Worm (Caenorhabditis elegans): ENCODE measurements around the gene tag-314.

Gene tag-314

DNA sequence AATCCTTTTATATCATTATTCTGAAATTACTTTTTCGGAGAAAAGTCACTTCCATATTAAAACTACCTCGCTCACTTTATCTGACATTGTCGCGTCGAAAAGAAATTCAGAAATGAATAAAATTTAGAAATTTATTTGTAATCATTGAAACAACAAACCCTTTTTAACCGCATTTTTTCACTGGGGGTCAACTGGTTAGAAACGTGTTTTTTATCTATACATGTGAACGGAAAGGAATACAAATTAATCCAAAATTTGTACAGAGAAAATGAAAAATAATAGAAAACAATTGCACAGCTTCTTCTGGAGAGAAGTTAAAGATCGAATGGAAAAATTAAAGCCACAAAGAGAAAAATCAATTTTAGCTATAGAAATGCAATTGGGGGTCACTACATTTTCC is at the start of gene tag-314:
tag-314 (minus strand) TSS at position 101 of the 400 bp plus-strand sequence.
- TF ChIP-seq egl-13 (tag; optimal IDR thresholded peaks at IDR 0.05) (no peak), ceh-88 (GFP tag; IDR thresholded peaks at IDR 0.05) (no peak)

DNA sequence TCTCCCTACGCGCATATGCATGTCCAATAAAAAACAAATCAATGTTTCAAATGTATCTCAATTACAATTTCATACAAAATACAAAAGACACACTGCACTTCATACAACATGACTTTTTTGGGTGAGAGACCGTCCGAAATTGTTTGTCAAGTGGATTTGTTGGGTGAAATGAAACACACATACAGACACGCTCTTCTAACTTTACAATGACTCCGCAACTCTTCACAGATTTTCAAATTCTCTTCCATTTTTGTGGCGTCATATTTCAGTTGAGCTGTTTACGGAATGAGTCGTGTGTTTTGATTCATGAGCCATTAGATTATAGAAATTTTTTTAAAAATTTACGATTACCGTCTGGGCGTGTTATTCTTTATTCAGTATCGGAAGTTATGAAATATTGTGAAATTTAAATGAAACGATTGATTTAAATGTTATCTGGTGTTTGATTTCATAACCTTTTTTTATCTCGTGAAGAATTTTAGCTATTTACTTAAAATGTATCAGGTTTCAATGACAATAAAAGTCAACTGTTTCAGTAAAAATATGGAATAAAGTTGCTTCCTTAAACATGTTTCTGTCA is 48.4 kb upstream of the tag-314 start:
- TF ChIP-seq lin-14 (GFP tag; optimal IDR thresholded peaks at IDR 0.05), result peak; percentile 8
- TF ChIP-seq dsc-1 (tag; optimal IDR thresholded peaks at IDR 0.05), result no peak
- no peak for TF ChIP-seq nhr-90 (tag; optimal IDR thresholded peaks at IDR 0.05; ENCODE audit: poor library complexity)
- no peak for TF ChIP-seq Y116A8C.19 (tag; optimal IDR thresholded peaks at IDR 0.05; ENCODE audit: borderline replicate concordance)
- no peak for TF ChIP-seq lin-39 (tag; optimal IDR thresholded peaks at IDR 0.05)
- no peak for TF ChIP-seq unc-130 (tag; optimal IDR thresholded peaks at IDR 0.05)
- TF ChIP-seq nhr-76 (tag; optimal IDR thresholded peaks at IDR 0.05), result no peak
- TF ChIP-seq skn-1 (tag; optimal IDR thresholded peaks at IDR 0.05), result peak; percentile 38
- no peak for TF ChIP-seq dpl-1 (GFP tag; optimal IDR thresholded peaks at IDR 0.05)
- no peak for TF ChIP-seq lin-15B (tag; optimal IDR thresholded peaks at IDR 0.05)
- TF ChIP-seq sox-4 (tag; optimal IDR thresholded peaks at IDR 0.05), result no peak
- TF ChIP-seq nhr-11 (tag; optimal IDR thresholded peaks at IDR 0.05), result no peak
- no peak for TF ChIP-seq pax-3 (tag; optimal IDR thresholded peaks at IDR 0.05)
- no peak for TF ChIP-seq fkh-4 (tag; optimal IDR thresholded peaks at IDR 0.05; ENCODE audit: borderline replicate concordance)
- no peak for TF ChIP-seq sup-37 (GFP tag; optimal IDR thresholded peaks at IDR 0.05)
- no peak for TF ChIP-seq egl-13 (tag; optimal IDR thresholded peaks at IDR 0.05)
- TF ChIP-seq C04F5.9 (tag; optimal IDR thresholded peaks at IDR 0.05), result no peak
- TF ChIP-seq ztf-11 (tag; optimal IDR thresholded peaks at IDR 0.05), result no peak
- no peak for TF ChIP-seq aly-2 (tag; optimal IDR thresholded peaks at IDR 0.05)
- no peak for TF ChIP-seq nhr-19 (GFP tag; conservative IDR thresholded peaks at IDR 0.05)
- 0 out of 2 replicates have a peak, but pooled peaks have one; percentile 22 for TF ChIP-seq ceh-88 (GFP tag; IDR thresholded peaks at IDR 0.05)
- TF ChIP-seq nhr-237 (tag; optimal IDR thresholded peaks at IDR 0.05), result no peak
- TF ChIP-seq ces-1 (GFP tag; optimal IDR thresholded peaks at IDR 0.05), result no peak

DNA sequence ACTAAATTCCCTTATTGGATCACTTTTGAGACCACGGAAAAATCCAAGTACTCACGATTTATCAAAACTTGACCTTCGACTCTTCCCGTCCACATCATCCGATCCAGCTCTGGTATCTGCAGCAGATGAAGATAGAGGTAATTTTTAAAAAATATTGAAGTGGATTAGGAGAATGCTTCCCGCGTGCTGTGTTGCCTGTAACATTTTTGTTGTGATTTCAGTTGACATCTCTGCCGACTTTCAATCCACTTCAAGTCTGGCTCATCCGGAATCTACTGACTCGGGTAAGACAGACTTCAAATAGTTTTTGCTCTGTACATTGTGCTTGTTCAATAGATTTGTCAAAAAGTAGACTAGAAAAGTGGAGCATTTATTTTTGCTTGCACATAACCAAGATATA is 46.9 kb upstream of the tag-314 start:
- TF ChIP-seq unc-30 (tag; optimal IDR thresholded peaks at IDR 0.05) (no peak), unc-130 (tag; optimal IDR thresholded peaks at IDR 0.05) (no peak), nhr-85 (tag) (no peak), tbx-2 (tag; optimal IDR thresholded peaks at IDR 0.05) (no peak), fkh-4 (tag; optimal IDR thresholded peaks at IDR 0.05; ENCODE audit: borderline replicate concordance) (no peak), xbp-1 (tag; optimal IDR thresholded peaks at IDR 0.05) (no peak)

DNA sequence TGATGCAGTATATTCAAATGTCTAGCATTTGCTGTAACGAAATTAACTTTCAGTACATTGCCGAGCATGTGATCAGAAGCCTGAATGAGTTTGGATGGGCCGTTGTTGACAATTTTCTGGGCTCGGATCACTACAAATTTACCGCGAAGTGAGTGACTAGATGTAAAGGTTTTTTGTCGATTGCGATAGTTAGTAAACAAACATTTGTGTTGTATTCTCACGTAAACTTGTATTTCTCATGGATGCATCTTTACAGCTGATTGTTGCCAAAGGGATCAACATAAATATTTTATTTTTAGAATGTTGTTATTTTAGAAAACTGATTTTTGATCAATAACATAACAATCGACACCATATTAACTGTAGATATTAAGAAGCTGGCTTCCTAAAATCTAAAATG is 45.5 kb upstream of the tag-314 start:
- TF ChIP-seq hlh-4 (tag; optimal IDR thresholded peaks at IDR 0.05) (no peak), unc-86 (tag; optimal IDR thresholded peaks at IDR 0.05) (no peak)

DNA sequence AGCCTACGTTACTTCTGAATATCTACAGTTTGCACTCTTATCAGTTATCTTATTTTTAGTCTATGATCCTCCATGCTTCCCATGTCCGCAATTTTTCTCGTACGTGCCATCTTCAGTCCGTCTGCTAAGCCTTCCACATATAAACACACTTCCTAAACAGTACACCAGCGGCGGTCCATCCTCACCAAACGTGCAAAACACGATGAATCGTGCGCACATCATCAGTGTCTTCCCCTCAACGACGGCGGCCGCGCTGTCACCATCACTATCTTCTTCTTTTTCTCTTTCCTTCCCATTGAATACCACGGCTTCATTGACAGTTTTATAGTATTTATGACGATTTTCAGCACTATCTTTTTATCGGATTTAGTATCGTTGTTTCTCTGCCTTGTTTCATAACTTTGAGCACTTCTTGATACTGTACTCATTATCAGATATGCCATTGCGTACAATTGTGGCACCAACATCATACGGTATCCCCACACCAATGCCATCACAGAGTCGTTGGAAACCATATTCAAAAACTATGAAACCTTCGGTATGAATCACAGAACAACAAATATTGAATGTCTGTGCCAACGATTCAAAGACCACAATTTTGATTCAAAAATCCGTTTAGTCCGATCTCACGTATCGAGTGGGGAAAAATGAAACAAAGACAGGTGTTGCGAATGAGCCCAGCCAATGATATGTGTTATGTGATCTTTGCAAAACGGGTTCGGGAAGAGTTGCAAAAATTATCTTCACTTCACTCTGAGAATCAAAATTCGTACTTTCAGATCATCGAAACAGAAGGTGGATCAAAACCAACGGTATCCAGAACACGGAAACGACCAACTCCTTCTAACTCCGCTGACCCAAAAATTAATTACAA is 44.6 kb upstream of the tag-314 start:
- peak; percentile 9 for TF ChIP-seq rnt-1 (tag; optimal IDR thresholded peaks at IDR 0.05)
- TF ChIP-seq blmp-1 (tag; optimal IDR thresholded peaks at IDR 0.05), result no peak
- no peak for TF ChIP-seq swsn-7 (tag; optimal IDR thresholded peaks at IDR 0.05)
- no peak for TF ChIP-seq nhr-237 (tag; optimal IDR thresholded peaks at IDR 0.05)
- no peak for TF ChIP-seq nhr-76 (tag; optimal IDR thresholded peaks at IDR 0.05)
- no peak for TF ChIP-seq egl-13 (tag; optimal IDR thresholded peaks at IDR 0.05)
- no peak for TF ChIP-seq efl-1 (optimal IDR thresholded peaks at IDR 0.05)
- TF ChIP-seq efl-1 (GFP tag; optimal IDR thresholded peaks at IDR 0.05 in 1 of 2), result peak in 1 of 2 experiments; percentile 85
- no peak for TF ChIP-seq ces-1 (GFP tag; optimal IDR thresholded peaks at IDR 0.05)

All from whole organism, L1 larva.